Worm (Caenorhabditis elegans) whole organism, young adult: ENCODE data around the gene sft-1.
A peak's percentile ranks its signal among the peaks of the same experiment; 100 is the strongest.

Experiments
- B0035.1 ChIP-seq: sonication (generic microtip); optimal IDR thresholded peaks from 2 replicates; lab custom pipeline; 2016; ENCODE audit warnings: missing genetic modification characterization, mild to moderate bottlenecking, missing compliant biosample characterization, missing genotype, missing genetic modification reagents
- C06A6.2 ChIP-seq: fragments of 200-800 bp; sonication (Bioruptor generic); conservative IDR thresholded peaks from 2 replicates; pipeline ENCODE4 v1.3.6; 2022; ENCODE audit warnings: missing genetic modification characterization, missing compliant biosample characterization
- C17E4.6 ChIP-seq: fragments of 200-800 bp; sonication (Bioruptor generic); IDR thresholded peaks from 2 replicates; pipeline ENCODE4 v1.3.6; 2022; ENCODE audit warnings: missing genetic modification reagents, missing genetic modification characterization, missing compliant biosample characterization
- D2030.7 ChIP-seq: fragments of 200-800 bp; sonication (Bioruptor generic); IDR thresholded peaks from 2 replicates; pipeline ENCODE4 v1.3.6; 2022; ENCODE audit warnings: missing genetic modification reagents, missing genetic modification characterization, missing compliant biosample characterization
- F37B4.10 ChIP-seq: fragments of 200-800 bp; sonication (Bioruptor generic); IDR thresholded peaks from 2 replicates; pipeline ENCODE4 v1.3.6; 2022; ENCODE audit warnings: missing genetic modification characterization, missing compliant biosample characterization
- F39B2.1 ChIP-seq: fragments of 200-800 bp; sonication (Bioruptor generic); IDR thresholded peaks from 2 replicates; pipeline ENCODE4 v1.3.6; 2022; ENCODE audit warnings: missing genetic modification reagents, missing genetic modification characterization, missing compliant biosample characterization
- F49E8.2 ChIP-seq: sonication (generic microtip); optimal IDR thresholded peaks from 3 replicates; lab custom pipeline; 2017; ENCODE audit warnings: missing genetic modification characterization, mild to moderate bottlenecking, missing compliant biosample characterization, antibody characterized with exemption, moderate library complexity; ENCODE audit not compliant: insufficient read depth
- F55B11.4 ChIP-seq: sonication (generic microtip); optimal IDR thresholded peaks from 2 replicates; lab custom pipeline; 2016; ENCODE audit warnings: missing compliant biosample characterization, missing genetic modification characterization, borderline replicate concordance; ENCODE audit not compliant: insufficient read depth
- K11D2.4 ChIP-seq: fragments of 200-800 bp; sonication (Bioruptor generic); IDR thresholded peaks from 2 replicates; pipeline ENCODE4 v1.3.6; 2022; ENCODE audit warnings: missing genetic modification reagents, missing genetic modification characterization, missing compliant biosample characterization
- K12H6.12 ChIP-seq: fragments of 200-800 bp; sonication (Bioruptor generic); optimal IDR thresholded peaks from 2 replicates; lab custom pipeline; 2018; ENCODE audit warnings: mild to moderate bottlenecking, missing genetic modification characterization, missing compliant biosample characterization
- Y56A3A.18 ChIP-seq: fragments of 200-800 bp; sonication (Bioruptor generic); IDR thresholded peaks from 2 replicates; pipeline ENCODE4 v1.3.6; 2022; ENCODE audit warnings: missing genetic modification reagents, missing genetic modification characterization, missing compliant biosample characterization
- Y79H2A.3 ChIP-seq: fragments of 200-800 bp; sonication (Bioruptor generic); conservative IDR thresholded peaks from 2 replicates; pipeline ENCODE4 v1.3.6; 2022; ENCODE audit warnings: missing genetic modification reagents, missing genetic modification characterization, missing compliant biosample characterization
- ama-1 ChIP-seq, 3 experiments: fragments of 150-350 bp in 1 of 3; sonication (generic microtip) in 2 of 3; optimal IDR thresholded peaks; 2 replicates each; lab custom pipeline; 2014 to 2018; ENCODE audit warnings: missing biosample characterization in 2 of 3, missing genetic modification characterization in 2 of 3, missing genetic modification reagents in 2 of 3
- attf-5 ChIP-seq: fragments of 200-800 bp; sonication (Bioruptor generic); optimal IDR thresholded peaks from 2 replicates; lab custom pipeline; 2018; ENCODE audit warnings: mild to moderate bottlenecking, missing genetic modification characterization, missing compliant biosample characterization
- attf-6 ChIP-seq: fragments of 200-800 bp; sonication (Bioruptor generic); IDR thresholded peaks from 2 replicates; pipeline ENCODE4 v1.3.6; 2022; ENCODE audit warnings: missing genetic modification reagents, missing genetic modification characterization, missing compliant biosample characterization
- bed-2 ChIP-seq: fragments of 200-800 bp; sonication (Bioruptor generic); IDR thresholded peaks from 2 replicates; pipeline ENCODE4 v1.3.6; 2022; ENCODE audit warnings: missing genetic modification reagents, missing genetic modification characterization, missing compliant biosample characterization
- ccch-3 ChIP-seq: fragments of 200-800 bp; sonication (Bioruptor generic); optimal IDR thresholded peaks from 2 replicates; lab custom pipeline; 2018; ENCODE audit warnings: mild to moderate bottlenecking, missing genetic modification characterization, missing compliant biosample characterization
- ceh-100 ChIP-seq: fragments of 200-800 bp; sonication (Bioruptor generic); IDR thresholded peaks from 2 replicates; pipeline ENCODE4 v1.3.6; 2022; ENCODE audit warnings: missing genetic modification reagents, missing genetic modification characterization, missing compliant biosample characterization
- ceh-27 ChIP-seq: fragments of 200-800 bp; sonication (Bioruptor generic); optimal IDR thresholded peaks from 2 replicates; lab custom pipeline; 2018; ENCODE audit warnings: mild to moderate bottlenecking, missing genetic modification characterization, moderate library complexity, missing compliant biosample characterization
- ceh-58 ChIP-seq: fragments of 200-800 bp; sonication (Bioruptor generic); IDR thresholded peaks from 2 replicates; pipeline ENCODE4 v1.3.6; 2022; ENCODE audit warnings: missing genetic modification characterization, missing compliant biosample characterization
- ceh-79 ChIP-seq: sonication (generic microtip); optimal IDR thresholded peaks from 2 replicates; lab custom pipeline; 2017; ENCODE audit warnings: mild to moderate bottlenecking, missing genetic modification characterization, missing compliant biosample characterization
- efl-1 ChIP-seq: fragments of 150-350 bp; optimal IDR thresholded peaks from 2 replicates; lab custom pipeline; 2014; ENCODE audit warnings: missing biosample characterization, missing genetic modification reagents, missing genetic modification characterization
- lag-1 ChIP-seq: fragments of 200-800 bp; sonication (Bioruptor generic); IDR thresholded peaks from 2 replicates; pipeline ENCODE4 v1.3.6; 2022; ENCODE audit warnings: missing genetic modification reagents, missing genetic modification characterization, missing compliant biosample characterization
- let-526 ChIP-seq: fragments of 200-800 bp; sonication (Bioruptor generic); IDR thresholded peaks from 2 replicates; pipeline ENCODE4 v1.3.6; 2022; ENCODE audit warnings: missing genetic modification reagents, missing genetic modification characterization, missing compliant biosample characterization
- let-607 ChIP-seq, 2 experiments: fragments of 200-800 bp in 1 of 2; sonication (Bioruptor generic) in 1 of 2; sonication (generic microtip) in 1 of 2; optimal IDR thresholded peaks; 2 replicates each; lab custom pipeline; 2016 to 2018; ENCODE audit warnings: mild to moderate bottlenecking in 2 of 2, missing compliant biosample characterization in 2 of 2, missing genetic modification characterization in 2 of 2, moderate library complexity in 2 of 2, missing genotype in 1 of 2
- lin-35 ChIP-seq, 3 experiments: fragments of 150-350 bp in 2 of 3; sonication (generic microtip) in 1 of 3; optimal IDR thresholded peaks; 2 replicates each; lab custom pipeline; 2014 to 2018; ENCODE audit warnings: missing biosample characterization in 3 of 3, missing genetic modification characterization in 3 of 3, missing genetic modification reagents in 3 of 3
- lin-54 ChIP-seq: fragments of 200-800 bp; sonication (Bioruptor generic); optimal IDR thresholded peaks from 2 replicates; lab custom pipeline; 2018; ENCODE audit warnings: mild to moderate bottlenecking, missing genetic modification characterization, missing compliant biosample characterization
- lsl-1 ChIP-seq: fragments of 200-800 bp; sonication (Bioruptor generic); optimal IDR thresholded peaks from 2 replicates; lab custom pipeline; 2018; ENCODE audit warnings: mild to moderate bottlenecking, missing genetic modification characterization, moderate library complexity, missing compliant biosample characterization
- madf-10 ChIP-seq: sonication (generic microtip); optimal IDR thresholded peaks from 2 replicates; lab custom pipeline; 2016; ENCODE audit warnings: mild to moderate bottlenecking, missing genetic modification characterization, missing compliant biosample characterization
- madf-3 ChIP-seq: fragments of 200-800 bp; sonication (Bioruptor generic); IDR thresholded peaks from 2 replicates; pipeline ENCODE4 v1.3.6; 2022; ENCODE audit warnings: missing genetic modification reagents, missing genetic modification characterization, missing compliant biosample characterization
- madf-6 ChIP-seq: fragments of 200-800 bp; sonication (Bioruptor generic); IDR thresholded peaks from 2 replicates; pipeline ENCODE4 v1.3.6; 2022; ENCODE audit warnings: missing genetic modification reagents, missing genetic modification characterization, missing compliant biosample characterization
- mel-28 ChIP-seq: sonication (generic microtip); optimal IDR thresholded peaks from 2 replicates; lab custom pipeline; 2016; ENCODE audit warnings: borderline replicate concordance, mild to moderate bottlenecking, missing genetic modification characterization, missing compliant biosample characterization
- mes-4 ChIP-seq: sonication (generic microtip); optimal IDR thresholded peaks from 2 replicates; lab custom pipeline; 2016; ENCODE audit warnings: missing genotype, missing genetic modification characterization, missing compliant biosample characterization
- nfya-2 ChIP-seq: fragments of 200-800 bp; sonication (Bioruptor generic); IDR thresholded peaks from 2 replicates; pipeline ENCODE4 v1.3.6; 2022; ENCODE audit warnings: missing genetic modification reagents, missing genetic modification characterization, missing compliant biosample characterization
- nhr-120 ChIP-seq: fragments of 200-800 bp; sonication (Bioruptor generic); IDR thresholded peaks from 2 replicates; pipeline ENCODE4 v1.3.6; 2022; ENCODE audit warnings: missing genetic modification characterization, missing compliant biosample characterization
- pbrm-1 ChIP-seq: fragments of 200-800 bp; sonication (Bioruptor generic); IDR thresholded peaks from 2 replicates; pipeline ENCODE4 v1.3.6; 2022; ENCODE audit warnings: missing genetic modification reagents, missing genetic modification characterization, missing compliant biosample characterization
- rec-8 ChIP-seq, 2 experiments: sonication (generic microtip); optimal IDR thresholded peaks; 2 replicates each; lab custom pipeline; 2016; ENCODE audit warnings: mild to moderate bottlenecking in 2 of 2, missing genetic modification characterization in 2 of 2, missing genetic modification reagents in 2 of 2, missing genotype in 2 of 2, missing biosample characterization in 1 of 2, missing compliant biosample characterization in 1 of 2, moderate library complexity in 1 of 2
- rpc-1 ChIP-seq, 2 experiments: fragments of 150-350 bp in 1 of 2; sonication (generic microtip) in 1 of 2; optimal IDR thresholded peaks; 2 replicates each; lab custom pipeline; 2014 to 2018; ENCODE audit warnings: missing biosample characterization in 1 of 2, missing genetic modification characterization in 1 of 2, missing genetic modification reagents in 1 of 2, missing genotype in 1 of 2
- snpc-1.1 ChIP-seq: sonication (generic microtip); optimal IDR thresholded peaks from 2 replicates; lab custom pipeline; 2017; ENCODE audit warnings: missing genetic modification characterization, mild to moderate bottlenecking, missing compliant biosample characterization, antibody characterized with exemption, moderate library complexity, missing genotype, missing genetic modification reagents; ENCODE audit not compliant: insufficient read depth
- snpc-4 ChIP-seq, 5 experiments: fragments of 150-350 bp in 1 of 5; sonication (generic microtip) in 4 of 5; optimal IDR thresholded peaks; 2 replicates each; lab custom pipeline; 2014 to 2018; ENCODE audit warnings: missing genetic modification characterization in 5 of 5, missing biosample characterization in 3 of 5, antibody characterized with exemption in 2 of 5, mild to moderate bottlenecking in 2 of 5, missing compliant biosample characterization in 2 of 5, missing genotype in 2 of 5, moderate library complexity in 2 of 5, missing genetic modification reagents in 1 of 5
- sptf-2 ChIP-seq: fragments of 200-800 bp; sonication (Bioruptor generic); optimal IDR thresholded peaks from 2 replicates; lab custom pipeline; 2018; ENCODE audit warnings: mild to moderate bottlenecking, missing genetic modification characterization, missing compliant biosample characterization
- tbx-9 ChIP-seq: sonication (generic microtip); optimal IDR thresholded peaks from 2 replicates; lab custom pipeline; 2016; ENCODE audit warnings: borderline replicate concordance, missing genetic modification characterization, inconsistent platforms, missing compliant biosample characterization
- unc-130 ChIP-seq: sonication (generic microtip); optimal IDR thresholded peaks from 2 replicates; lab custom pipeline; 2016; ENCODE audit warnings: missing genetic modification reagents, missing genetic modification characterization, missing compliant biosample characterization
- zfh-2 ChIP-seq: fragments of 200-800 bp; sonication (Bioruptor generic); conservative IDR thresholded peaks from 2 replicates; pipeline ENCODE4 v1.3.6; 2022; ENCODE audit warnings: missing genetic modification reagents, missing genetic modification characterization, missing compliant biosample characterization
- ztf-22 ChIP-seq: fragments of 200-800 bp; sonication (Bioruptor generic); optimal IDR thresholded peaks from 2 replicates; lab custom pipeline; 2018; ENCODE audit warnings: mild to moderate bottlenecking, missing genetic modification characterization, moderate library complexity, missing compliant biosample characterization
- ztf-26 ChIP-seq: sonication (generic microtip); optimal IDR thresholded peaks from 2 replicates; lab custom pipeline; 2017; ENCODE audit warnings: missing genetic modification characterization, missing compliant biosample characterization

Gene sft-1

ce11 chrIII:3112001-3112400 is 25.5 kb downstream of the sft-1 start (continued):
- TF ChIP-seq ceh-79 (tag; lab: Kevin White, UChicago) (no peak), ztf-26 (tag; lab: Kevin White, UChicago) (no peak), K11D2.4 (GFP tag; lab: Robert Waterston, UW) (no peak), C06A6.2 (GFP tag; lab: Robert Waterston, UW) (no peak), madf-3 (GFP tag; lab: Robert Waterston, UW) (no peak), lin-35 (GFP tag; optimal IDR thresholded peaks at IDR 0.05; lab: Kevin White, UChicago) (no peak), Y79H2A.3 (GFP tag; lab: Robert Waterston, UW) (no peak), tbx-9 (no peak), mes-4 (no peak), F55B11.4 (no peak), F37B4.10 (GFP tag; lab: Robert Waterston, UW) (no peak), snpc-4 (GFP tag; optimal IDR thresholded peaks at IDR 0.05; lab: Kevin White, UChicago) (no peak), snpc-4 (tag; optimal IDR thresholded peaks at IDR 0.05; lab: Kevin White, UChicago) (no peak), Y56A3A.18 (no peak), lin-54 (GFP tag; lab: Kevin White, UChicago) (peak; percentile 0), K12H6.12 (tag; lab: Kevin White, UChicago) (no peak), rpc-1 (optimal IDR thresholded peaks at IDR 0.05; lab: Kevin White, UChicago) (peak; percentile 56), rpc-1 (tag; optimal IDR thresholded peaks at IDR 0.05; lab: Kevin White, UChicago) (peak; percentile 78), B0035.1 (tag; lab: Kevin White, UChicago) (no peak), pbrm-1 (GFP tag; lab: Robert Waterston, UW) (peak; percentile 66), snpc-1.1 (tag; lab: Kevin White, UChicago) (no peak), unc-130 (GFP tag; lab: Kevin White, UChicago) (no peak), bed-2 (GFP tag; lab: Robert Waterston, UW) (0 out of 2 replicates have a peak, but pooled peaks have one; percentile 7), lag-1 (GFP tag; lab: Robert Waterston, UW) (no peak), rec-8 (tag; optimal IDR thresholded peaks at IDR 0.05; lab: Kevin White, UChicago) (peak in 1 of 2 experiments; percentile 55), attf-6 (GFP tag; lab: Robert Waterston, UW) (0 out of 2 replicates have a peak, but pooled peaks have one; percentile 16), ccch-3 (no peak), ceh-58 (no peak), let-607 (tag; optimal IDR thresholded peaks at IDR 0.05; lab: Kevin White, UChicago) (peak in 1 of 2 experiments; percentile 4), madf-10 (no peak), F49E8.2 (tag; lab: Kevin White, UChicago) (no peak), F39B2.1 (GFP tag; lab: Robert Waterston, UW) (no peak), D2030.7 (peak; percentile 60), zfh-2 (GFP tag; lab: Robert Waterston, UW) (no peak), attf-5 (GFP tag; lab: Kevin White, UChicago) (no peak), sptf-2 (GFP tag; lab: Kevin White, UChicago) (no peak), let-526 (peak; percentile 29; the same call in 1 of the 2 replicates), C17E4.6 (GFP tag; lab: Robert Waterston, UW) (0 out of 2 replicates have a peak, but pooled peaks have one; percentile 28), ztf-22 (GFP tag; lab: Kevin White, UChicago) (no peak), madf-6 (GFP tag; lab: Robert Waterston, UW) (0 out of 2 replicates have a peak, but pooled peaks have one; percentile 48), ceh-27 (GFP tag; lab: Kevin White, UChicago) (no peak), ceh-100 (GFP tag; lab: Robert Waterston, UW) (no peak), ama-1 (optimal IDR thresholded peaks at IDR 0.05; lab: Kevin White, UChicago) (no peak), ama-1 (GFP tag; optimal IDR thresholded peaks at IDR 0.05; lab: Kevin White, UChicago) (no peak), lsl-1 (peak; percentile 36), mel-28 (tag; lab: Kevin White, UChicago) (no peak), efl-1 (GFP tag; lab: Kevin White, UChicago) (no peak), nfya-2 (GFP tag; lab: Robert Waterston, UW) (no peak), nhr-120 (GFP tag; lab: Robert Waterston, UW) (no peak)
